Worm (Caenorhabditis elegans) whole organism, early embryonic: ENCODE measurements around the gene glb-1.

Experiments
- B0310.2 ChIP-seq: sonication (generic microtip); optimal IDR thresholded peaks from 2 replicates; lab custom pipeline; 2016; ENCODE audit warnings: mild to moderate bottlenecking, missing genetic modification characterization, missing compliant biosample characterization
- aly-1 ChIP-seq: sonication (generic microtip); optimal IDR thresholded peaks from 2 replicates; lab custom pipeline; 2016; ENCODE audit warnings: missing genetic modification characterization, missing compliant biosample characterization
- ama-1 ChIP-seq: fragments of 150-350 bp; optimal IDR thresholded peaks from 2 replicates; lab custom pipeline; 2014
- ceh-13 ChIP-seq: fragments of 200-800 bp; sonication (Bioruptor generic); optimal IDR thresholded peaks from 2 replicates; lab custom pipeline; 2018; ENCODE audit warnings: mild to moderate bottlenecking, missing genetic modification characterization, missing compliant biosample characterization
- hmg-4 ChIP-seq: fragments of 200-800 bp; sonication (Bioruptor generic); optimal IDR thresholded peaks from 2 replicates; lab custom pipeline; 2018; ENCODE audit warnings: mild to moderate bottlenecking, missing genetic modification characterization, missing compliant biosample characterization
- pes-1 ChIP-seq: fragments of 200-800 bp; sonication (Bioruptor generic); IDR thresholded peaks from 2 replicates; pipeline ENCODE4 v1.3.6; 2022; ENCODE audit warnings: missing genetic modification reagents, missing genetic modification characterization, missing compliant biosample characterization
- scrt-1 ChIP-seq: fragments of 200-800 bp; sonication (Bioruptor generic); IDR thresholded peaks from 2 replicates; pipeline ENCODE4 v1.3.6; 2022; ENCODE audit warnings: missing genetic modification characterization, missing compliant biosample characterization
- tbx-11 ChIP-seq: fragments of 200-800 bp; sonication (Bioruptor generic); IDR thresholded peaks from 2 replicates; pipeline ENCODE4 v1.3.6; 2022; ENCODE audit warnings: missing genetic modification characterization, missing compliant biosample characterization
- tra-4 ChIP-seq: sonication (generic microtip); optimal IDR thresholded peaks from 2 replicates; lab custom pipeline; 2017; ENCODE audit warnings: missing genetic modification characterization, missing compliant biosample characterization

ce11 chrIII:8910139-8910538 lies 13.0 kb downstream of the glb-1 start:
- TF ChIP-seq pes-1 (GFP tag; lab: Robert Waterston, UW): no peak
- no peak for TF ChIP-seq B0310.2 (tag; lab: Kevin White, UChicago)
- no peak for TF ChIP-seq hmg-4 (GFP tag; lab: Kevin White, UChicago)
- TF ChIP-seq aly-1: no peak
- no peak for TF ChIP-seq scrt-1 (GFP tag; lab: Robert Waterston, UW)
- TF ChIP-seq ama-1 (lab: Kevin White, UChicago): no peak
- TF ChIP-seq tra-4 (tag; lab: Kevin White, UChicago): no peak
- no peak for TF ChIP-seq ceh-13
- no peak for TF ChIP-seq tbx-11 (GFP tag; lab: Robert Waterston, UW)
